Worm (Caenorhabditis elegans): ENCODE measurements around the gene try-3.

- no peak for TF ChIP-seq che-1 (tag; optimal IDR thresholded peaks at IDR 0.05)
- no peak for TF ChIP-seq lin-11 (tag; optimal IDR thresholded peaks at IDR 0.05)
- TF ChIP-seq elt-2 (tag; optimal IDR thresholded peaks at IDR 0.05): no peak
- no peak for TF ChIP-seq ama-1 (optimal IDR thresholded peaks at IDR 0.05)
- no peak for TF ChIP-seq ttx-3 (tag; optimal IDR thresholded peaks at IDR 0.05)
- TF ChIP-seq C08G9.2 (tag; optimal IDR thresholded peaks at IDR 0.05): no peak
- TF ChIP-seq fkh-10 (GFP tag; optimal IDR thresholded peaks at IDR 0.05): no peak
- TF ChIP-seq elt-4 (tag; optimal IDR thresholded peaks at IDR 0.05): no peak
- no peak for TF ChIP-seq F13H6.1 (tag; optimal IDR thresholded peaks at IDR 0.05)
These were observed 42.5 kb downstream of the try-3 start, which contains the start of gene F38A5.8 for ce11 chrIV:6599447-6599846.

All from whole organism, late embryonic.